Worm (Caenorhabditis elegans) whole organism, L4 larva: ENCODE results near the gene T28D6.6.

Source experiments
- D1046.2 ChIP-seq: fragments of 200-800 bp; sonication (Bioruptor generic); IDR thresholded peaks from 2 replicates; pipeline ENCODE4 v1.3.6; 2022; ENCODE audit warnings: missing genetic modification characterization, missing compliant biosample characterization
- F26F4.8 ChIP-seq: fragments of 200-800 bp; sonication (Bioruptor generic); conservative IDR thresholded peaks from 2 replicates; pipeline ENCODE4 v1.3.6; 2022; ENCODE audit warnings: missing genetic modification characterization, missing compliant biosample characterization
- F37D6.2 ChIP-seq: sonication (generic microtip); optimal IDR thresholded peaks from 2 replicates; lab custom pipeline; 2016; ENCODE audit warnings: mild to moderate bottlenecking, missing genetic modification characterization, missing compliant biosample characterization
- R02D3.7 ChIP-seq: fragments of 150-350 bp; sonication (generic microtip); optimal IDR thresholded peaks from 3 replicates; lab custom pipeline; 2014; ENCODE audit warnings: missing biosample characterization, missing genetic modification characterization
- Y75B8A.6 ChIP-seq: fragments of 200-800 bp; sonication (Bioruptor generic); IDR thresholded peaks from 2 replicates; pipeline ENCODE4 v1.3.6; 2022; ENCODE audit warnings: missing genetic modification reagents, missing genetic modification characterization, missing compliant biosample characterization
- aha-1 ChIP-seq: fragments of 150-350 bp; peaks from one replicate; lab custom pipeline; 2014; ENCODE audit warnings: missing biosample characterization, missing genetic modification characterization
- arid-1 ChIP-seq: fragments of 200-800 bp; sonication (Bioruptor generic); conservative IDR thresholded peaks from 2 replicates; pipeline ENCODE4 v1.3.6; 2022; ENCODE audit warnings: missing genetic modification reagents, missing genetic modification characterization, missing compliant biosample characterization
- ceh-28 ChIP-seq: fragments of 150-350 bp; optimal IDR thresholded peaks from 2 replicates; lab custom pipeline; 2014; ENCODE audit warnings: missing biosample characterization, missing genetic modification reagents, missing genetic modification characterization
- cey-2 ChIP-seq: sonication (generic microtip); optimal IDR thresholded peaks from 3 replicates; lab custom pipeline; 2017; ENCODE audit warnings: missing genetic modification characterization, mild to moderate bottlenecking, missing compliant biosample characterization, antibody characterized with exemption, borderline replicate concordance; ENCODE audit not compliant: insufficient read depth
- ctbp-1 ChIP-seq: fragments of 200-800 bp; sonication (Bioruptor generic); IDR thresholded peaks from 2 replicates; pipeline ENCODE4 v1.3.6; 2022; ENCODE audit warnings: missing genetic modification reagents, missing genetic modification characterization, missing compliant biosample characterization
- daf-16 ChIP-seq, 3 experiments: sonication (generic microtip); optimal IDR thresholded peaks; 2 replicates each; lab custom pipeline; 2016 to 2017; ENCODE audit warnings: missing genetic modification characterization in 3 of 3, missing genetic modification reagents in 3 of 3, mild to moderate bottlenecking in 2 of 3, missing compliant biosample characterization in 2 of 3, missing biosample characterization in 1 of 3, moderate library complexity in 1 of 3
- dmd-6 ChIP-seq: fragments of 200-800 bp; sonication (Bioruptor generic); IDR thresholded peaks from 2 replicates; pipeline ENCODE4 v1.3.6; 2022; ENCODE audit warnings: missing genetic modification reagents, missing genetic modification characterization, missing compliant biosample characterization
- dmd-8 ChIP-seq: fragments of 200-800 bp; sonication (Bioruptor generic); IDR thresholded peaks from 2 replicates; pipeline ENCODE4 v1.3.6; 2022; ENCODE audit warnings: missing genetic modification characterization, missing compliant biosample characterization
- dmd-9 ChIP-seq: fragments of 200-800 bp; sonication (Bioruptor generic); IDR thresholded peaks from 2 replicates; pipeline ENCODE4 v1.3.6; 2022; ENCODE audit warnings: missing genetic modification reagents, missing genetic modification characterization, missing compliant biosample characterization
- duxl-1 ChIP-seq: sonication (generic microtip); optimal IDR thresholded peaks from 2 replicates; lab custom pipeline; 2016; ENCODE audit warnings: mild to moderate bottlenecking, missing genetic modification characterization, moderate library complexity, missing compliant biosample characterization; ENCODE audit not compliant: poor library complexity
- dve-1 ChIP-seq: sonication (generic microtip); optimal IDR thresholded peaks from 2 replicates; lab custom pipeline; 2017; ENCODE audit warnings: antibody characterized with exemption, mild to moderate bottlenecking, missing genetic modification characterization, missing compliant biosample characterization; ENCODE audit not compliant: insufficient read depth
- egl-27 ChIP-seq: sonication (generic microtip); optimal IDR thresholded peaks from 3 replicates; lab custom pipeline; 2017; ENCODE audit warnings: missing biosample characterization, missing genetic modification reagents, missing genetic modification characterization
- fos-1 ChIP-seq: fragments of 150-350 bp; optimal IDR thresholded peaks from 2 replicates; lab custom pipeline; 2014; ENCODE audit warnings: missing biosample characterization, missing genetic modification characterization
- hlh-11 ChIP-seq: fragments of 200-800 bp; sonication (Bioruptor generic); optimal IDR thresholded peaks from 2 replicates; lab custom pipeline; 2018; ENCODE audit warnings: mild to moderate bottlenecking, missing genetic modification characterization, missing compliant biosample characterization
- hlh-30 ChIP-seq: sonication (generic microtip); optimal IDR thresholded peaks from 2 replicates; lab custom pipeline; 2017; ENCODE audit warnings: antibody characterized with exemption, mild to moderate bottlenecking, missing genetic modification characterization, missing compliant biosample characterization; ENCODE audit not compliant: insufficient read depth
- lin-38 ChIP-seq: fragments of 200-800 bp; sonication (Bioruptor generic); IDR thresholded peaks from 2 replicates; pipeline ENCODE4 v1.3.6; 2022; ENCODE audit warnings: missing genetic modification reagents, missing genetic modification characterization, missing compliant biosample characterization
- lin-39 ChIP-seq: fragments of 150-350 bp; optimal IDR thresholded peaks from 2 replicates; lab custom pipeline; 2014; ENCODE audit warnings: missing biosample characterization, missing genetic modification reagents, missing genetic modification characterization
- mxl-2 ChIP-seq: fragments of 200-800 bp; sonication (Bioruptor generic); conservative IDR thresholded peaks from 2 replicates; pipeline ENCODE4 v1.3.6; 2022; ENCODE audit warnings: missing genetic modification reagents, missing genetic modification characterization, missing compliant biosample characterization
- nhr-28 ChIP-seq: fragments of 150-350 bp; optimal IDR thresholded peaks from 2 replicates; lab custom pipeline; 2014; ENCODE audit warnings: missing biosample characterization, missing genetic modification characterization
- nhr-41 ChIP-seq: fragments of 200-800 bp; sonication (Bioruptor generic); IDR thresholded peaks from 2 replicates; pipeline ENCODE4 v1.3.6; 2022; ENCODE audit warnings: missing genetic modification reagents, missing genetic modification characterization, missing compliant biosample characterization
- nhr-77 ChIP-seq: fragments of 150-350 bp; optimal IDR thresholded peaks from 2 replicates; lab custom pipeline; 2014; ENCODE audit warnings: missing biosample characterization, missing genetic modification characterization
- php-3 ChIP-seq: fragments of 200-800 bp; sonication (Bioruptor generic); IDR thresholded peaks from 2 replicates; pipeline ENCODE4 v1.3.6; 2022; ENCODE audit warnings: missing genetic modification reagents, missing genetic modification characterization, missing compliant biosample characterization
- rbr-2 ChIP-seq: sonication (generic microtip); optimal IDR thresholded peaks from 2 replicates; lab custom pipeline; 2016; ENCODE audit warnings: missing genotype, missing genetic modification characterization, missing compliant biosample characterization
- skn-1 ChIP-seq: fragments of 150-350 bp; optimal IDR thresholded peaks from 2 replicates; lab custom pipeline; 2014; ENCODE audit warnings: missing biosample characterization, missing genetic modification characterization
- spr-1 ChIP-seq: sonication (generic microtip); optimal IDR thresholded peaks from 2 replicates; lab custom pipeline; 2016; ENCODE audit warnings: mild to moderate bottlenecking, missing genetic modification characterization, missing compliant biosample characterization
- unc-39 ChIP-seq: sonication (generic microtip); optimal IDR thresholded peaks from 2 replicates; lab custom pipeline; 2017; ENCODE audit warnings: missing biosample characterization, missing genetic modification characterization
- zfp-2 ChIP-seq: sonication (generic microtip); optimal IDR thresholded peaks from 2 replicates; lab custom pipeline; 2016; ENCODE audit warnings: mild to moderate bottlenecking, missing genetic modification characterization, missing compliant biosample characterization
- zip-11 ChIP-seq: fragments of 200-800 bp; sonication (Bioruptor generic); IDR thresholded peaks from 2 replicates; pipeline ENCODE4 v1.3.6; 2022; ENCODE audit warnings: missing genetic modification characterization, missing compliant biosample characterization
- zip-2 ChIP-seq: fragments of 150-350 bp; optimal IDR thresholded peaks from 2 replicates; lab custom pipeline; 2014; ENCODE audit warnings: missing biosample characterization, missing genetic modification characterization
- ztf-7 ChIP-seq: fragments of 150-350 bp; optimal IDR thresholded peaks from 2 replicates; lab custom pipeline; 2014; ENCODE audit warnings: missing biosample characterization, missing genetic modification characterization

T28D6.6 gene

DNA sequence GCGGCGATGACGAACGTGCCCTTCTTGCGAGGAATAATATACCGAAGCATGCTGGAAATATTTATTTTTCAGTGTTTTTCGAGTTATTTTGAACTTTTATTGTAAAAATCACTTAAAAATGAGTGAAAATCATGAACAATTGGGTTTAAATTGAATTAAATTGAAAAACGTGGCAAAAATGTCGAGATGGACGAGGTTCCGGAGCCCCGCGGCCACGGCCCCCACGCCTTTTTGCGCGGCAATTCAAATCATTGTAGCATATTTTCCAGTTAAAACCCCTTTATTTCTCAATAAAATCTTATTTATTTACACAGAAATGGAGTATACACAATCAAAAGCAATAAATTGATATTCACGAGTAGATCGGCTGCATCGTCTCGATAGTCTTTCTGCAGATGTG is 56.8 kb downstream of the T28D6.6 start (continued):
- TF ChIP-seq R02D3.7 (tag; lab: Kevin White, UChicago): no peak
- TF ChIP-seq zip-2: no peak
- no peak for TF ChIP-seq zip-11 (GFP tag; lab: Robert Waterston, UW)
- TF ChIP-seq daf-16 (GFP tag; optimal IDR thresholded peaks at IDR 0.05; lab: Kevin White, UChicago): no peak
- TF ChIP-seq daf-16 (tag; optimal IDR thresholded peaks at IDR 0.05; lab: Kevin White, UChicago): no peak
- TF ChIP-seq D1046.2 (GFP tag; lab: Robert Waterston, UW): no peak
- TF ChIP-seq fos-1 (tag; lab: Kevin White, UChicago): no peak
- TF ChIP-seq nhr-28 (tag; lab: Kevin White, UChicago): no peak
- no peak for TF ChIP-seq nhr-77
- TF ChIP-seq zfp-2 (tag; lab: Kevin White, UChicago): no peak
- TF ChIP-seq unc-39 (tag; lab: Kevin White, UChicago): no peak
- TF ChIP-seq Y75B8A.6: no peak
- no peak for TF ChIP-seq hlh-30
- no peak for TF ChIP-seq hlh-11 (tag; lab: Kevin White, UChicago)
- TF ChIP-seq nhr-41 (GFP tag; lab: Robert Waterston, UW): no peak
- no peak for TF ChIP-seq mxl-2
- no peak for TF ChIP-seq F37D6.2 (tag; lab: Kevin White, UChicago)
- no peak for TF ChIP-seq rbr-2 (tag; lab: Kevin White, UChicago)
- TF ChIP-seq skn-1 (tag; lab: Kevin White, UChicago): no peak
- TF ChIP-seq lin-38: peak; percentile 52
- no peak for TF ChIP-seq dmd-8 (GFP tag; lab: Robert Waterston, UW)
- TF ChIP-seq arid-1 (GFP tag; lab: Robert Waterston, UW): no peak
- TF ChIP-seq ztf-7 (tag; lab: Kevin White, UChicago): no peak
- no peak for TF ChIP-seq ctbp-1
- no peak for TF ChIP-seq spr-1 (tag; lab: Kevin White, UChicago)
- no peak for TF ChIP-seq egl-27 (tag; lab: Kevin White, UChicago)
- TF ChIP-seq lin-39 (tag; lab: Kevin White, UChicago): no peak
- TF ChIP-seq aha-1 (tag; lab: Kevin White, UChicago): no peak
- TF ChIP-seq F26F4.8 (GFP tag; lab: Robert Waterston, UW): no peak
- peak; percentile 48; the same call in 1 of the 2 replicates for TF ChIP-seq dmd-9 (GFP tag; lab: Robert Waterston, UW)
- no peak for TF ChIP-seq cey-2 (tag; lab: Kevin White, UChicago)
- TF ChIP-seq dmd-6: no peak

DNA sequence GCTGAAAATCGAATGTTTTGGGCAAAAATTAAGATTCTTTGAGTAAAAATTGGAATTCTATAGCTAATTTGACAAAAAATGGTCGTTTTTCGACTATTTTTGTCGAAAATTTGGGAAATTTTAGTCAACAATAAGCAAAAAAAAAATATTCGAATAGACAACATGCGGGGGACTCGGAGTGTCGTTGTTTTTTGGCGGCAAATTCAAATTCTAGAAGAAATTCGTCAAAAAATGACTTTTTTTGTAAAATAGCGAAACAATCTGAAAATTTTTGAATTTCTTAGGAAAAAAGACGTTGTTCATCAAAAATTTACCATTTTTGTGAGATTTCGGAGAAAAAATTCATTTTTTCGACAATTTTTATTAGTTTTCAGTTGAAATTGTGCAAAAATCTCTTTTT is 59.3 kb downstream of the T28D6.6 start:
- TF ChIP-seq aha-1 (tag; lab: Kevin White, UChicago) (peak; percentile 32), duxl-1 (tag; lab: Kevin White, UChicago) (no peak), skn-1 (tag; lab: Kevin White, UChicago) (no peak)

DNA sequence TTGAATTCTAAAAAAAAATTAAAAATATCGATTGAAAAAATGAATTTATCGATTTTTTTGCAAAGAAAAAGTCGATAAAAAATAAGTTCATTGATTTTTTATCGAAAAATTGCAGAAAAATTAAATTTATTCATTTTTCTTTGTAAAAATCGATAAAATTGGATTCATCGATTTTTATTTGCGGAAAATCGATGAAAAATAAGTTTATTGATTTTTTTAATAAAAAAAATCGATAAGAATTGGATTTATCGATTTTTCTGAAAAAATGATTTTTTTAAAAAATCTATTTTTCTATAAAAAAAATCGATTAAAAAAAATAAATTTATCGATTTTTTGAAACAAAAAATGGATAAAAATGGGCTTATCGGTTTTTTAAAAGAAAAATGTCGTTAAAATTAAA is 63.0 kb downstream of the T28D6.6 start:
- TF ChIP-seq php-3 (GFP tag; lab: Robert Waterston, UW) (no peak), ceh-28 (peak; percentile 92), dve-1 (tag; lab: Kevin White, UChicago) (no peak)
- TF ChIP-seq, all 104 proteins: peak for 1

DNA sequence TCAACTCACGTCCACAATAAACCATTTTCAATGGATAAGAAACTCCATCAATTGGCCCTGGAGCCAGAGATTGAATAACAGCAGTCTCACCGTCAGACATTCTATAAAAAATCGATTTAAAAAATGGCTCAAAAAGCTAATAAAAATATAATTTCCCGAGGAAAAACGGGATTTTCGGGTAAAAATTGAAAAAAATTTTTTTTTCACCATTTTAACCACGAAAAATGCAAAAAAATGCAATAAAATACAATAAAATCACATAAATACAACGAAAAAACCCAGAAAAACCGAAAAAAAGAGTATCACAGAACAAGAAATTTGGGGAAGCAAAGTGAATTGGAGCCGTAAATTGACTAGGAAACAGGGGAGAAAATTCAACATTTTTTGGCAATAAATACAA is 64.1 kb downstream of the T28D6.6 start, which contains the start of gene Y47D3A.21:
Y47D3A.21 (minus strand) TSS at position 101 of the 400 bp plus-strand sequence.
- TF ChIP-seq nhr-77 (no peak), lin-39 (tag; lab: Kevin White, UChicago) (no peak), dmd-6 (no peak)
